Fruit fly (Drosophila melanogaster) Kc167 (cell line): Measurements from ENCODE around the gene CG34348.

Source experiments
- h ChIP-seq: fragments of >200 bp; optimal IDR thresholded peaks from 3 replicates; lab custom pipeline; 2018; ENCODE audit warnings: missing external identifiers
- psq ChIP-seq: fragments of >200 bp; optimal IDR thresholded peaks from 2 replicates; lab custom pipeline; 2017; ENCODE audit warnings: missing external identifiers
- ttk ChIP-seq: sonication (Bioruptor generic); optimal IDR thresholded peaks from 2 replicates; lab custom pipeline; 2017; ENCODE audit warnings: missing external identifiers

dm6 chrX:11372764-11373712 is 33.4 kb downstream of the CG34348 start:
- TF ChIP-seq psq (lab: Kevin White, UChicago) (no peak), h (lab: Kevin White, UChicago) (no peak), ttk (no peak)
